Worm (Caenorhabditis elegans) whole organism, L4 larva: ENCODE data around the gene F37C12.14.

ENCODE experiments used
- aha-1 ChIP-seq: fragments of 150-350 bp; peaks from one replicate; lab custom pipeline; 2014; ENCODE audit warnings: missing biosample characterization, missing genetic modification characterization
- mep-1 ChIP-seq: fragments of 150-350 bp; sonication (generic microtip); optimal IDR thresholded peaks from 3 replicates; lab custom pipeline; 2014; ENCODE audit warnings: missing biosample characterization, missing genetic modification characterization
- nhr-77 ChIP-seq: fragments of 150-350 bp; optimal IDR thresholded peaks from 2 replicates; lab custom pipeline; 2014; ENCODE audit warnings: missing biosample characterization, missing genetic modification characterization
- skn-1 ChIP-seq: fragments of 150-350 bp; optimal IDR thresholded peaks from 2 replicates; lab custom pipeline; 2014; ENCODE audit warnings: missing biosample characterization, missing genetic modification characterization
- tra-1 ChIP-seq: fragments of 200-800 bp; sonication (Bioruptor generic); IDR thresholded peaks from 2 replicates; pipeline ENCODE4 v1.3.6; 2022; ENCODE audit warnings: missing genetic modification reagents, missing genetic modification characterization, missing compliant biosample characterization
- unc-62 ChIP-seq, 3 experiments: fragments of 150-350 bp in 1 of 3; sonication (generic microtip); optimal IDR thresholded peaks in 2 of 3; peaks in 1 of 3; 1 replicate in 1 of 3; 2 replicates in 2 of 3; lab custom pipeline; 2014 to 2017; ENCODE audit warnings: missing biosample characterization in 3 of 3, missing genetic modification characterization in 3 of 3, missing genetic modification reagents in 3 of 3, missing genotype in 1 of 3
- ztf-11 ChIP-seq: fragments of 150-350 bp; optimal IDR thresholded peaks from 2 replicates; lab custom pipeline; 2014; ENCODE audit warnings: missing biosample characterization, missing genetic modification characterization

ce11 chrIII:7210486-7210885, 25.1 kb upstream of the F37C12.14 start:
- TF ChIP-seq tra-1 (GFP tag; lab: Robert Waterston, UW): no peak
- TF ChIP-seq aha-1 (tag; lab: Kevin White, UChicago): peak; percentile 90
- TF ChIP-seq nhr-77 (tag; lab: Kevin White, UChicago): no peak
- no peak for TF ChIP-seq ztf-11 (tag; lab: Kevin White, UChicago)
- no peak for TF ChIP-seq skn-1 (tag; lab: Kevin White, UChicago)
- peak in 1 of 2 experiments; percentile 76 for TF ChIP-seq unc-62 (GFP tag; optimal IDR thresholded peaks at IDR 0.05 in 1 of 2; lab: Kevin White, UChicago)
- no peak for TF ChIP-seq unc-62 (tag; optimal IDR thresholded peaks at IDR 0.05; lab: Kevin White, UChicago)
- no peak for TF ChIP-seq mep-1 (tag; lab: Kevin White, UChicago)
